Worm (Caenorhabditis elegans) whole organism, early embryonic: Measurements from ENCODE around the gene Y46G5A.34.

Experiments used
- B0310.2 ChIP-seq: sonication (generic microtip); optimal IDR thresholded peaks from 2 replicates; lab custom pipeline; 2016; ENCODE audit warnings: mild to moderate bottlenecking, missing genetic modification characterization, missing compliant biosample characterization
- F13C5.2 ChIP-seq: sonication (generic microtip); optimal IDR thresholded peaks from 2 replicates; lab custom pipeline; 2017; ENCODE audit warnings: mild to moderate bottlenecking, missing genetic modification characterization, inconsistent platforms, missing compliant biosample characterization
- aly-1 ChIP-seq: sonication (generic microtip); optimal IDR thresholded peaks from 2 replicates; lab custom pipeline; 2016; ENCODE audit warnings: missing genetic modification characterization, missing compliant biosample characterization
- ama-1 ChIP-seq: fragments of 150-350 bp; optimal IDR thresholded peaks from 2 replicates; lab custom pipeline; 2014
- ceh-13 ChIP-seq: fragments of 200-800 bp; sonication (Bioruptor generic); optimal IDR thresholded peaks from 2 replicates; lab custom pipeline; 2018; ENCODE audit warnings: mild to moderate bottlenecking, missing genetic modification characterization, missing compliant biosample characterization
- ceh-36 ChIP-seq: sonication (generic microtip); optimal IDR thresholded peaks from 2 replicates; lab custom pipeline; 2016; ENCODE audit warnings: missing genetic modification characterization, inconsistent platforms, missing compliant biosample characterization
- ets-7 ChIP-seq: sonication (generic microtip); optimal IDR thresholded peaks from 2 replicates; lab custom pipeline; 2016; ENCODE audit warnings: missing genotype, missing genetic modification characterization, missing compliant biosample characterization
- flt-1 ChIP-seq: fragments of 200-800 bp; sonication (Bioruptor generic); IDR thresholded peaks from 2 replicates; pipeline ENCODE4 v1.3.6; 2022; ENCODE audit warnings: missing genetic modification characterization, missing compliant biosample characterization
- hmbx-1 ChIP-seq: sonication (generic microtip); optimal IDR thresholded peaks from 2 replicates; lab custom pipeline; 2016; ENCODE audit warnings: mild to moderate bottlenecking, missing genetic modification characterization, missing compliant biosample characterization
- hmg-4 ChIP-seq: fragments of 200-800 bp; sonication (Bioruptor generic); optimal IDR thresholded peaks from 2 replicates; lab custom pipeline; 2018; ENCODE audit warnings: mild to moderate bottlenecking, missing genetic modification characterization, missing compliant biosample characterization
- hnd-1 ChIP-seq: sonication (generic microtip); optimal IDR thresholded peaks from 2 replicates; lab custom pipeline; 2016; ENCODE audit warnings: missing genetic modification characterization, missing compliant biosample characterization
- pes-1 ChIP-seq: fragments of 200-800 bp; sonication (Bioruptor generic); IDR thresholded peaks from 2 replicates; pipeline ENCODE4 v1.3.6; 2022; ENCODE audit warnings: missing genetic modification reagents, missing genetic modification characterization, missing compliant biosample characterization
- scrt-1 ChIP-seq: fragments of 200-800 bp; sonication (Bioruptor generic); IDR thresholded peaks from 2 replicates; pipeline ENCODE4 v1.3.6; 2022; ENCODE audit warnings: missing genetic modification characterization, missing compliant biosample characterization
- sea-1 ChIP-seq: fragments of 200-800 bp; sonication (Bioruptor generic); conservative IDR thresholded peaks from 2 replicates; pipeline ENCODE4 v1.3.6; 2022; ENCODE audit warnings: missing genetic modification characterization, missing compliant biosample characterization
- tbx-11 ChIP-seq: fragments of 200-800 bp; sonication (Bioruptor generic); IDR thresholded peaks from 2 replicates; pipeline ENCODE4 v1.3.6; 2022; ENCODE audit warnings: missing genetic modification characterization, missing compliant biosample characterization
- tbx-37 ChIP-seq: fragments of 200-800 bp; sonication (Bioruptor generic); conservative IDR thresholded peaks from 2 replicates; pipeline ENCODE4 v1.3.6; 2022; ENCODE audit warnings: missing genetic modification reagents, missing genetic modification characterization, missing compliant biosample characterization
- tra-4 ChIP-seq: sonication (generic microtip); optimal IDR thresholded peaks from 2 replicates; lab custom pipeline; 2017; ENCODE audit warnings: missing genetic modification characterization, missing compliant biosample characterization

Y46G5A.34 gene

DNA sequence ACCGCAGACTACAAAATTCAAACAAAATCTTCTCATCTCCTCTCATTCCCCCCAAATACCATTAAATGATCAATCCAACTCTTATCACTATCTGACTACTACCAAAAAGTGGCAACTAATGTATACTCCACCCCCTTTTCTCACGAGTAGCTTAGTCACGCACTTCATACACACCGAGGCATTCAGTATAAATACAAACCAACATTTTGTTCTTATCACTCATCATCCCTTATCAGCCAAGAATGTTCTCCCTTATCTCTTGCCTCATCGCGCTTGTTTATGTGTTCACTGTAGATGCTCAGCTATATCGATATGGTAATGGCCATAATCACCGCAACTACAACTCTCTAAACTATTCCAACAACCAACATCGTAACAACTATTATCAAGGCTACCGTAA, 47.0 kb downstream of the Y46G5A.34 start, which contains the start of gene Y46G5A.36:
TSS of gene Y46G5A.36 (plus strand) at position 243 of the 400 bp plus-strand sequence.
- TF ChIP-seq ceh-36 (tag; lab: Kevin White, UChicago) (no peak), aly-1 (tag; lab: Kevin White, UChicago) (no peak), F13C5.2 (tag; lab: Kevin White, UChicago) (no peak), tra-4 (tag; lab: Kevin White, UChicago) (no peak), B0310.2 (tag; lab: Kevin White, UChicago) (no peak), hmbx-1 (tag; lab: Kevin White, UChicago) (no peak), pes-1 (GFP tag; lab: Robert Waterston, UW) (no peak), ceh-13 (GFP tag; lab: Kevin White, UChicago) (no peak), flt-1 (no peak), tbx-11 (no peak)

DNA sequence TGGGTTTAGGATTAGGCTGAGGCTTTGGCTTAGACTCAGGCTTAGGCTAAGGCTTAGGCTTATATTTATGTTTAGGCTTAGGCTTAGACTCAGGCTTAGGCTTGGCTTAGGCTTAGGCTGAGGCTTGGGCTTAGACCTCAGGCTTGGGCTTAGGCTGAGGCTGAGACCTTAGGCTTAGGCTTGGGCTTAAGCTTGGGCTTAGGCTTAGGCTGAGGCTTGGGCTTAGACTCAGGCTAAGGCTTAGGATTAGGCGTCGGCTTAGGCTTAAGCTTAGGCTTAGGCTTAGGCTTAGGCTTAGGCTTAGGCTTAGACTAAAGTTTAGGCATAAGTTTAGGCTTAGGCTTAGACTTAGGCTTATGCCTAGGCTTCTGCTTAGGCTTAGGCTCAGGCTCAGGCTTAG, 48.0 kb downstream of the Y46G5A.34 start:
- TF ChIP-seq tbx-37 (GFP tag; lab: Robert Waterston, UW) (no peak), ceh-36 (tag; lab: Kevin White, UChicago) (peak; percentile 94), flt-1 (no peak), ceh-13 (GFP tag; lab: Kevin White, UChicago) (no peak), aly-1 (tag; lab: Kevin White, UChicago) (no peak), pes-1 (GFP tag; lab: Robert Waterston, UW) (peak; percentile 16; the same call in 1 of the 2 replicates), F13C5.2 (tag; lab: Kevin White, UChicago) (no peak), tra-4 (tag; lab: Kevin White, UChicago) (no peak), ama-1 (lab: Kevin White, UChicago) (no peak)

DNA sequence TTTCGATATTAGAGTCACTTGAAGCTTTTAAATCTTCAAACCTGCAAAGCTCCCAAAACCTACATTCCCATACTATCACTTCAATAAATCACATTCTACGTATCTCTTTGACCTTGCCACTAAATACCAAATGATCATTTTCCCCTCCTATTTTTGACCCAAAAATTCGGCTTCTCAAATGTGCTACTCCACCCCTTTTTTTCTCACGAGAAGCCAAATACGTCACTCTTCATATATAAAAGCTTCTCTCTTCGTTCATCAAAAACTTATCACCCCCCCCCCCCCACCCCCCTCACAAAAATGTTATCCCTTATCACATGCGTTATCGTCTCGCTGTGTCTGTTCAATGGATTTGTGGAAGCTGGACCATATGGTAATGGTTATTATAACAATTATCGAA, 50.3 kb downstream of the Y46G5A.34 start, which contains the start of gene Y46G5A.38:
TSS of gene Y46G5A.38 (plus strand) at position 301 of the 400 bp plus-strand sequence.
- TF ChIP-seq hnd-1 (tag; lab: Kevin White, UChicago) (no peak), ets-7 (tag; lab: Kevin White, UChicago) (no peak), scrt-1 (GFP tag; lab: Robert Waterston, UW) (no peak), ceh-13 (GFP tag; lab: Kevin White, UChicago) (no peak), sea-1 (GFP tag; lab: Robert Waterston, UW) (no peak), tra-4 (tag; lab: Kevin White, UChicago) (no peak), hmbx-1 (tag; lab: Kevin White, UChicago) (no peak), F13C5.2 (tag; lab: Kevin White, UChicago) (no peak), aly-1 (tag; lab: Kevin White, UChicago) (no peak)

DNA sequence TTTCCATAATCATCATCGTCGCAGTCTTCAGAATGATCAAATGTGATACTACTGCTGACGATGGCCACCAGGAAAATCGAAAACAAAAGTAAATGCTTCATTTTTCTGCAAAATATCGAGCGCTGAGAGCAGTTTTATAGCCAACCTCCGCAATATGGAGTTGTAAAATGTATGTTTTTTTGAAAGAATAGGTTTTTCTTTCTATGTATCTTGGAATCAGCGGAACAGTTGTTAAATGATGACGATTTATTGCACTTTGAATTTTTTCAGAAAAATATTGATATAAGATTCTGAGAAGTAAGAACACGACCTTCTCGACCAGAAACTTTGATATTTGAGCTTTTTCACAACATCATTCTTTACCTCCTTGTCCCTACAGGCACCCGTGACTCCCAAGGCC, 52.4 kb downstream of the Y46G5A.34 start, which contains the start of gene Y46G5A.23:
TSS of gene Y46G5A.23 (minus strand) at position 101 of the 400 bp plus-strand sequence.
- TF ChIP-seq hmbx-1 (tag; lab: Kevin White, UChicago) (no peak), tbx-37 (GFP tag; lab: Robert Waterston, UW) (no peak), hnd-1 (tag; lab: Kevin White, UChicago) (no peak), pes-1 (GFP tag; lab: Robert Waterston, UW) (no peak), B0310.2 (tag; lab: Kevin White, UChicago) (no peak), hmg-4 (GFP tag; lab: Kevin White, UChicago) (no peak), ama-1 (lab: Kevin White, UChicago) (no peak), ceh-36 (tag; lab: Kevin White, UChicago) (no peak), scrt-1 (GFP tag; lab: Robert Waterston, UW) (no peak), tbx-11 (no peak), sea-1 (GFP tag; lab: Robert Waterston, UW) (no peak), ceh-13 (GFP tag; lab: Kevin White, UChicago) (no peak), ets-7 (tag; lab: Kevin White, UChicago) (no peak)

DNA sequence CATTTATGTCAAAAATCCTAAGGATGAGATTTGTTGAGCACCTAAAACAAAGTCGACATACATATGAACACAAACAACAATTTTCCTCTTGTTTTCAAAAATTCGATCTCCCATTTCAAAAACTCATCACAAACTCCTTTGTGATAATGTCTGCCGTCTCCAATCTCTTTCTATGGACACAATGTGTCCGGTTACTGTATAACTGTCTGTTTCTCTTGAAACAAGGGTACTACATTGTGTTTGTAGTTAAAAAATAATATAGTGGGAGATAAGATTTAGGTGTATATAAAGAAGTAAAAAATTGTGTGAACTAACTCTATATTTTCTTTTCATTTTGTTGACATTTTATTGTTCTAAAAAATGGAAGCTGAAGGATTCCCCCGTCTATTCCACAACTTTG, 53.9 kb downstream of the Y46G5A.34 start, which contains the start of gene bcmo-1:
TSS of gene bcmo-1 (plus strand) at position 330 of the 400 bp plus-strand sequence.
- TF ChIP-seq hmg-4 (GFP tag; lab: Kevin White, UChicago) (no peak), tbx-37 (GFP tag; lab: Robert Waterston, UW) (no peak), scrt-1 (GFP tag; lab: Robert Waterston, UW) (no peak), hmbx-1 (tag; lab: Kevin White, UChicago) (no peak), ceh-13 (GFP tag; lab: Kevin White, UChicago) (no peak), ceh-36 (tag; lab: Kevin White, UChicago) (no peak), B0310.2 (tag; lab: Kevin White, UChicago) (no peak), pes-1 (GFP tag; lab: Robert Waterston, UW) (no peak), tbx-11 (no peak), F13C5.2 (tag; lab: Kevin White, UChicago) (no peak), sea-1 (GFP tag; lab: Robert Waterston, UW) (no peak), ets-7 (tag; lab: Kevin White, UChicago) (no peak), flt-1 (no peak), aly-1 (tag; lab: Kevin White, UChicago) (no peak), hnd-1 (tag; lab: Kevin White, UChicago) (no peak)
